Worm (Caenorhabditis elegans) whole organism, L2 larva: ENCODE results near the gene aakb-2.

Experiments used
- C34F6.9 ChIP-seq: fragments of 150-350 bp; optimal IDR thresholded peaks from 2 replicates; lab custom pipeline; 2014; ENCODE audit warnings: missing biosample characterization, missing genetic modification characterization
- F13H6.1 ChIP-seq: sonication (generic microtip); optimal IDR thresholded peaks from 2 replicates; lab custom pipeline; 2016; ENCODE audit warnings: missing genetic modification characterization, missing compliant biosample characterization
- Y55F3AM.14 ChIP-seq: fragments of 200-800 bp; sonication (Bioruptor generic); optimal IDR thresholded peaks from 2 replicates; lab custom pipeline; 2018; ENCODE audit warnings: mild to moderate bottlenecking, missing genetic modification characterization, missing compliant biosample characterization
- ZK546.5 ChIP-seq: sonication (generic microtip); optimal IDR thresholded peaks from 2 replicates; lab custom pipeline; 2017; ENCODE audit warnings: missing biosample characterization, missing genetic modification characterization
- alr-1 ChIP-seq: fragments of 150-350 bp; optimal IDR thresholded peaks from 2 replicates; lab custom pipeline; 2014; ENCODE audit warnings: missing biosample characterization, missing genetic modification characterization
- aly-2 ChIP-seq: fragments of 150-350 bp; optimal IDR thresholded peaks from 2 replicates; lab custom pipeline; 2014; ENCODE audit warnings: missing biosample characterization, missing genetic modification characterization
- blmp-1 ChIP-seq: sonication (generic microtip); optimal IDR thresholded peaks from 2 replicates; lab custom pipeline; 2017; ENCODE audit warnings: missing genetic modification characterization, mild to moderate bottlenecking, missing compliant biosample characterization, antibody characterized with exemption, moderate library complexity; ENCODE audit not compliant: insufficient read depth
- ceh-16 ChIP-seq: fragments of 150-350 bp; optimal IDR thresholded peaks from 2 replicates; lab custom pipeline; 2014; ENCODE audit warnings: missing biosample characterization, missing genetic modification characterization
- ceh-82 ChIP-seq: fragments of 150-350 bp; optimal IDR thresholded peaks from 2 replicates; lab custom pipeline; 2014; ENCODE audit warnings: missing biosample characterization, missing genetic modification characterization
- crh-2 ChIP-seq: sonication (generic microtip); optimal IDR thresholded peaks from 2 replicates; lab custom pipeline; 2017; ENCODE audit warnings: missing biosample characterization, missing genetic modification characterization
- egl-27 ChIP-seq: sonication (generic microtip); optimal IDR thresholded peaks from 3 replicates; lab custom pipeline; 2017; ENCODE audit warnings: missing biosample characterization, missing genetic modification reagents, missing genetic modification characterization
- elt-1 ChIP-seq: fragments of 150-350 bp; optimal IDR thresholded peaks from 2 replicates; lab custom pipeline; 2014; ENCODE audit warnings: missing biosample characterization, missing genetic modification characterization
- elt-3 ChIP-seq: sonication (generic microtip); optimal IDR thresholded peaks from 2 replicates; lab custom pipeline; 2017; ENCODE audit warnings: missing biosample characterization, missing genetic modification characterization
- fos-1 ChIP-seq: fragments of 150-350 bp; optimal IDR thresholded peaks from 2 replicates; lab custom pipeline; 2014; ENCODE audit warnings: missing biosample characterization, missing genetic modification characterization
- gmeb-1 ChIP-seq: fragments of 150-350 bp; optimal IDR thresholded peaks from 2 replicates; lab custom pipeline; 2014; ENCODE audit warnings: missing biosample characterization, missing genetic modification characterization
- lin-11 ChIP-seq: fragments of 150-350 bp; sonication (generic microtip); optimal IDR thresholded peaks from 2 replicates; lab custom pipeline; 2014; ENCODE audit warnings: missing biosample characterization, missing genetic modification characterization, inconsistent platforms, mixed read lengths
- lin-13 ChIP-seq: fragments of 150-350 bp; optimal IDR thresholded peaks from 2 replicates; lab custom pipeline; 2014; ENCODE audit warnings: missing biosample characterization, missing genetic modification reagents, missing genetic modification characterization
- lin-39 ChIP-seq: fragments of 150-350 bp; optimal IDR thresholded peaks from 2 replicates; lab custom pipeline; 2014; ENCODE audit warnings: missing biosample characterization, missing genetic modification reagents, missing genetic modification characterization
- lsy-2 ChIP-seq, 2 experiments: fragments of 150-350 bp in 1 of 2; sonication (generic microtip) in 1 of 2; optimal IDR thresholded peaks; 2 replicates each; lab custom pipeline; 2014 to 2017; ENCODE audit warnings: missing biosample characterization in 2 of 2, missing genetic modification characterization in 2 of 2
- mdl-1 ChIP-seq, 2 experiments: fragments of 150-350 bp in 1 of 2; sonication (generic microtip) in 1 of 2; optimal IDR thresholded peaks; 2 replicates each; lab custom pipeline; 2017; ENCODE audit warnings: missing biosample characterization in 2 of 2, missing genetic modification characterization in 2 of 2
- nhr-11 ChIP-seq: fragments of 150-350 bp; optimal IDR thresholded peaks from 2 replicates; lab custom pipeline; 2014; ENCODE audit warnings: missing biosample characterization, missing genetic modification characterization
- nhr-129 ChIP-seq: fragments of 150-350 bp; optimal IDR thresholded peaks from 2 replicates; lab custom pipeline; 2014; ENCODE audit warnings: missing biosample characterization, missing genetic modification characterization
- nhr-21 ChIP-seq: fragments of 150-350 bp; optimal IDR thresholded peaks from 2 replicates; lab custom pipeline; 2014; ENCODE audit warnings: missing biosample characterization, missing genetic modification characterization
- nhr-23 ChIP-seq: fragments of 150-350 bp; optimal IDR thresholded peaks from 2 replicates; lab custom pipeline; 2014; ENCODE audit warnings: missing biosample characterization, missing genetic modification reagents, missing genetic modification characterization
- nhr-237 ChIP-seq: fragments of 150-350 bp; optimal IDR thresholded peaks from 2 replicates; lab custom pipeline; 2014; ENCODE audit warnings: missing biosample characterization, missing genetic modification characterization
- nhr-25 ChIP-seq: fragments of 150-350 bp; sonication (generic microtip); optimal IDR thresholded peaks from 3 replicates; lab custom pipeline; 2014; ENCODE audit warnings: missing biosample characterization, missing genetic modification characterization
- nhr-6 ChIP-seq: fragments of 150-350 bp; optimal IDR thresholded peaks from 2 replicates; lab custom pipeline; 2014; ENCODE audit warnings: missing biosample characterization, missing genetic modification characterization
- nhr-77 ChIP-seq: fragments of 150-350 bp; optimal IDR thresholded peaks from 2 replicates; lab custom pipeline; 2014; ENCODE audit warnings: missing biosample characterization, missing genetic modification characterization
- peb-1 ChIP-seq: fragments of 150-350 bp; optimal IDR thresholded peaks from 2 replicates; lab custom pipeline; 2014; ENCODE audit warnings: missing biosample characterization, missing genetic modification characterization
- sem-4 ChIP-seq: fragments of 150-350 bp; optimal IDR thresholded peaks from 2 replicates; lab custom pipeline; 2014; ENCODE audit warnings: missing biosample characterization, missing genetic modification reagents, missing genetic modification characterization
- skn-1 ChIP-seq: sonication (generic microtip); optimal IDR thresholded peaks from 2 replicates; lab custom pipeline; 2017; ENCODE audit warnings: missing biosample characterization, missing genetic modification characterization
- sma-3 ChIP-seq: sonication (generic microtip); optimal IDR thresholded peaks from 2 replicates; lab custom pipeline; 2016; ENCODE audit warnings: missing genetic modification reagents, missing genetic modification characterization, missing compliant biosample characterization
- sma-9 ChIP-seq, 2 experiments: fragments of 150-350 bp in 1 of 2; sonication (generic microtip) in 1 of 2; optimal IDR thresholded peaks; 2 replicates each; lab custom pipeline; 2014 to 2016; ENCODE audit warnings: missing genetic modification characterization in 2 of 2, mild to moderate bottlenecking in 1 of 2, missing biosample characterization in 1 of 2, missing compliant biosample characterization in 1 of 2, missing genetic modification reagents in 1 of 2, moderate library complexity in 1 of 2
- snpc-4 ChIP-seq: fragments of 150-350 bp; optimal IDR thresholded peaks from 2 replicates; lab custom pipeline; 2014; ENCODE audit warnings: missing biosample characterization, missing genetic modification characterization
- unc-39 ChIP-seq: fragments of 150-350 bp; optimal IDR thresholded peaks from 2 replicates; lab custom pipeline; 2014; ENCODE audit warnings: missing biosample characterization, missing genetic modification characterization
- unc-55 ChIP-seq: fragments of 150-350 bp; sonication (generic microtip); optimal IDR thresholded peaks from 3 replicates; lab custom pipeline; 2014; ENCODE audit warnings: missing biosample characterization, missing genetic modification reagents, missing genetic modification characterization
- ztf-1 ChIP-seq: fragments of 200-800 bp; sonication (Bioruptor generic); conservative IDR thresholded peaks from 2 replicates; pipeline ENCODE4 v1.3.6; 2022; ENCODE audit warnings: missing genetic modification characterization, missing compliant biosample characterization
- ztf-11 ChIP-seq: sonication (generic microtip); optimal IDR thresholded peaks from 2 replicates; lab custom pipeline; 2017; ENCODE audit warnings: missing biosample characterization, missing genetic modification characterization
- ztf-4 ChIP-seq: fragments of 150-350 bp; optimal IDR thresholded peaks from 2 replicates; lab custom pipeline; 2014; ENCODE audit warnings: missing biosample characterization, missing genetic modification characterization

Gene aakb-2

DNA sequence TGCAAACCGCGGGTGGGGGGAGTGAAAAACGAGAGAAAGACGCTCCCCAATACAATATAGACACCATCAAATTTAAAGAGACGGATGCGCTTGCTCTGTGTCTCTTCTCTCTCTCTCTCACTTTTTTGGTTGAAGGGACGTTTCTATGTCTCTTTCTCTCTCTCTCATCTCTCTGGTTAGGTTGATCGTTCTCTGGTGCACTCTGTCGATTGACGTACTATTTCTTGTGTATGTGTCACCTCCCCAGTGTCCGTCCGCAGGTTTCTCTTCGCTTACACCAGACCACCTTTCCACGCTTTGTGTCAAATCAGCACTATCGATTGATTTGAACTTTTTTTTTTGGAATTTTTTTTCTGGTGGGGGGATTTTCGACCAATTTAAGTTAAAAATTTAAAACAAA lies 6.5 kb downstream of the aakb-2 start:
- TF ChIP-seq sem-4 (peak; percentile 18), sma-3 (GFP tag; lab: Kevin White, UChicago) (peak; percentile 62), blmp-1 (tag; lab: Kevin White, UChicago) (peak; percentile 52), F13H6.1 (peak; percentile 86), elt-3 (no peak), lin-13 (GFP tag; lab: Kevin White, UChicago) (peak; percentile 57), snpc-4 (tag; lab: Kevin White, UChicago) (peak; percentile 35), peb-1 (no peak), ZK546.5 (tag; lab: Kevin White, UChicago) (no peak), crh-2 (peak; percentile 93), ceh-16 (no peak), sma-9 (GFP tag; optimal IDR thresholded peaks at IDR 0.05; lab: Kevin White, UChicago) (peak; percentile 85), sma-9 (tag; optimal IDR thresholded peaks at IDR 0.05; lab: Kevin White, UChicago) (no peak), C34F6.9 (tag; lab: Kevin White, UChicago) (peak; percentile 85), nhr-129 (tag; lab: Kevin White, UChicago) (peak; percentile 93), mdl-1 (tag; optimal IDR thresholded peaks at IDR 0.05; lab: Kevin White, UChicago) (peak; percentile 5 to 9), fos-1 (tag; lab: Kevin White, UChicago) (peak; percentile 98), nhr-237 (tag; lab: Kevin White, UChicago) (no peak), unc-39 (no peak), nhr-23 (tag; lab: Kevin White, UChicago) (no peak), lsy-2 (tag; optimal IDR thresholded peaks at IDR 0.05; lab: Kevin White, UChicago) (peak; percentile 29 to 67), unc-55 (GFP tag; lab: Kevin White, UChicago) (peak; percentile 85), egl-27 (tag; lab: Kevin White, UChicago) (peak; percentile 39), nhr-6 (tag; lab: Kevin White, UChicago) (peak; percentile 47), ztf-1 (GFP tag; lab: Robert Waterston, UW) (no peak), ztf-11 (tag; lab: Kevin White, UChicago) (no peak), aly-2 (no peak), nhr-21 (tag; lab: Kevin White, UChicago) (peak; percentile 61), nhr-25 (tag; lab: Kevin White, UChicago) (peak; percentile 81), ztf-4 (tag; lab: Kevin White, UChicago) (peak; percentile 57), gmeb-1 (tag; lab: Kevin White, UChicago) (peak; percentile 56), elt-1 (tag; lab: Kevin White, UChicago) (no peak)

DNA sequence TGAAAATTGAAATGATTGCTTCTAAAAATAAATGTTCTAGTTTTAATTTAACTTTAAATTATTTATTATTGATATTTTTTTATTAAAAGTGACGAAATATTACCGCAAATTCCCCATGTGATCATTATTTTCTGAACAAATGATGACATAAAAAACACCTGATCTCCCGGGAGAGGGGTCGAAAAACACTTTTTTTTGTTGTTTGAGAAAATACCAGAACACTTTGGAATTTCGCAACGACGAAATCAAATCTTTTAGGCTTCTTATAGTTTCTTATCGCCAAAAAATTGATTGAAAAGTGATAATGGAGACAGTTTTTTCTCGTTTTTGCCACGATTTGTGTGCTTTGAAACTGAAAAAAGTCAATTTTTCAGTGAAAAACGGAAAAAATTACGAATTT lies 7.4 kb downstream of the aakb-2 start:
- TF ChIP-seq elt-3, result no peak
- TF ChIP-seq gmeb-1 (tag; lab: Kevin White, UChicago), result peak; percentile 18
- TF ChIP-seq lin-39 (tag; lab: Kevin White, UChicago), result no peak

DNA sequence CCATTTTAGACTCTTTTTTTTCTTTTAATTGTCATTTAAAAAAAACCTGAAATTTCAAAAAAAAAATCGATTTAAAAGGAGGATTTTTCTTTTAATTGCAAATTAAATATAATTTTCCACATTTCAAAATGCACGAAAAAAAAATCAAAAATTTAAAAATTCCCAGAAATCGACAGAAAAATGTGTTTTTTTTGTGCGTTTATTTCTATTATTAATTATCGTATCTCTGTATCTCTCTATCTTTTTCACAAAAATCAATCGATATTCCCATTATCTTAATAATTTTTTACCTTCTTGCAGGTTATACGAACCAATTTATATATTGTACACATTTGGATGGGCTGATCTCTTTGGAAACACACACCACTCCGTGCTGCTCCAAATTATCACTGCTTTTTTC lies 7.9 kb downstream of the aakb-2 start, which contains the start of gene rsks-1:
Gene rsks-1 (plus strand): TSS at position 301 of the 400 bp plus-strand sequence.
- no peak for TF ChIP-seq nhr-77 (tag; lab: Kevin White, UChicago)
- TF ChIP-seq skn-1 (tag; lab: Kevin White, UChicago), result no peak
- no peak for TF ChIP-seq unc-55 (GFP tag; lab: Kevin White, UChicago)
- TF ChIP-seq alr-1 (tag; lab: Kevin White, UChicago), result no peak
- no peak for TF ChIP-seq egl-27 (tag; lab: Kevin White, UChicago)
- TF ChIP-seq lin-39 (tag; lab: Kevin White, UChicago), result no peak
- TF ChIP-seq peb-1, result no peak

DNA sequence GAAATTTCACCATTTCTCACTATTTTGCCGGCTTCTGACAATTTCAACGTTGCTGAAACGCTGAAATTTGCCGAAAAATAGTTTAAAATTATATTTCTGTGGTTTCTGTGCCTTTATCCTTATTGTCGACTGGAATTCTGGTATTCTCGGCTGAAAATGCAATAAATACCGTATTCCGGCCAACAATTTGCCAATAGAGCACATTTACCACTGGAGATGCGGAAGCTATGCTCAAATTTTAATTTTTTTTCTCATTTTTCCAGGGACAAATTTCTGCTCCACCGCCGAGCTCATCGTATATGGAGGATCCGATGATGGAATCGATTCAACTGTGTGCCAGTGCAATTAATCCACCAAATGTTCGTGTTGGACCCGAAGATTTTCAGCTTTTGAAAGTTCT lies 9.6 kb downstream of the aakb-2 start:
- TF ChIP-seq alr-1 (tag; lab: Kevin White, UChicago), result no peak

DNA sequence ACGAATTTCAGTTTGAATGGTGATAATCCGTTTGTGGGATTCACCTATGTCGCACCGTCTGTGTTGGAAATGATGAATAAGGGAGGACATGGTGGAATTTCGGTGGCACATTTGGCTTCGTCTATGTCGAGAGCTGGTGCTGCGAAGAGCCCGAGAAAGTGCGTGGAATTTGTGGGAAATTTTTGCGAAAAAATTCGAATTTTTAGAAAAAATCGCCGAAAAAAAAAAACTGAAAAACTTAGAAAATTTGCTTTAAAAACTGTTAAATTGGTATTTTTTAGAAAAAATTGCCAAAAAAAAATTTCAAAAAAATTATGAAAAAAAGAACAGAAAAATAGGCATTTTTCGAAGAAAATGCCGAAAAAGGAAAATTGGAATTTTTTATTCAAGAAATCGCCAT lies 12.0 kb downstream of the aakb-2 start:
- TF ChIP-seq nhr-21 (tag; lab: Kevin White, UChicago), result no peak
- no peak for TF ChIP-seq fos-1 (tag; lab: Kevin White, UChicago)
- TF ChIP-seq Y55F3AM.14 (GFP tag; lab: Kevin White, UChicago), result no peak
- TF ChIP-seq blmp-1 (tag; lab: Kevin White, UChicago), result no peak
- no peak for TF ChIP-seq nhr-129 (tag; lab: Kevin White, UChicago)
- TF ChIP-seq sem-4, result no peak
- TF ChIP-seq lin-11, result no peak
- no peak for TF ChIP-seq elt-1 (tag; lab: Kevin White, UChicago)
- TF ChIP-seq nhr-11 (tag; lab: Kevin White, UChicago), result no peak
- no peak for TF ChIP-seq ceh-16
- TF ChIP-seq alr-1 (tag; lab: Kevin White, UChicago), result no peak
- no peak for TF ChIP-seq lin-13 (GFP tag; lab: Kevin White, UChicago)
- no peak for TF ChIP-seq aly-2
- no peak for TF ChIP-seq ztf-1 (GFP tag; lab: Robert Waterston, UW)
- no peak for TF ChIP-seq C34F6.9 (tag; lab: Kevin White, UChicago)
- TF ChIP-seq ceh-82 (tag; lab: Kevin White, UChicago), result no peak
- no peak for TF ChIP-seq nhr-25 (tag; lab: Kevin White, UChicago)
